Fruit fly (Drosophila melanogaster) whole organism, embryonic: ENCODE data around the gene Nf-YA.

Experiments used
- Blimp-1 ChIP-seq: fragments of 200-800 bp; sonication (Bioruptor generic); optimal IDR thresholded peaks from 3 replicates; lab custom pipeline; 2018; ENCODE audit warnings: missing biosample characterization, missing genetic modification characterization, mild to moderate bottlenecking, moderate library complexity, missing genetic modification reagents
- C15 ChIP-seq: fragments of 200-800 bp; sonication (Bioruptor generic); IDR thresholded peaks from 3 replicates; pipeline ENCODE4 v1.3.6; 2022; ENCODE audit warnings: missing biosample characterization, missing genetic modification characterization
- CG10147 ChIP-seq: fragments of 200-800 bp; sonication (Bioruptor generic); optimal IDR thresholded peaks from 2 replicates; lab custom pipeline; 2019; ENCODE audit warnings: missing biosample characterization, mild to moderate bottlenecking, missing genetic modification characterization, moderate library complexity
- CG12744 ChIP-seq: fragments of 200-800 bp; sonication (Bioruptor generic); optimal IDR thresholded peaks from 2 replicates; lab custom pipeline; 2016; ENCODE audit warnings: missing biosample characterization, missing genetic modification characterization
- CG13775 ChIP-seq: fragments of 200-800 bp; sonication (Bioruptor generic); optimal IDR thresholded peaks from 3 replicates; lab custom pipeline; 2017; ENCODE audit warnings: missing biosample characterization, mild to moderate bottlenecking, missing genetic modification characterization
- CG14014 ChIP-seq: fragments of 200-800 bp; sonication (Bioruptor generic); IDR thresholded peaks from 2 replicates; pipeline ENCODE4 v1.3.6; 2022; ENCODE audit warnings: missing biosample characterization, missing genetic modification characterization
- CG14860 ChIP-seq: fragments of 200-800 bp; sonication (Bioruptor generic); IDR thresholded peaks from 3 replicates; pipeline ENCODE4 v1.3.6; 2022; ENCODE audit warnings: missing biosample characterization, missing genetic modification characterization; ENCODE audit not compliant: partially characterized antibody
- CG18476 ChIP-seq: fragments of 200-800 bp; sonication (Bioruptor generic); optimal IDR thresholded peaks from 2 replicates; lab custom pipeline; 2016; ENCODE audit warnings: missing biosample characterization, mild to moderate bottlenecking, missing genetic modification characterization
- CG2875 ChIP-seq: fragments of 200-800 bp; sonication (Bioruptor generic); optimal IDR thresholded peaks from 2 replicates; lab custom pipeline; 2017; ENCODE audit warnings: missing biosample characterization, mild to moderate bottlenecking, missing genetic modification characterization, missing genetic modification reagents
- CG3726 ChIP-seq: fragments of 200-800 bp; sonication (Bioruptor generic); IDR thresholded peaks from 3 replicates; pipeline ENCODE4, ENCODE4 v1.3.6; 2022; ENCODE audit warnings: missing biosample characterization, missing genetic modification characterization
- CG3838 ChIP-seq: fragments of 200-800 bp; sonication (Bioruptor generic); optimal IDR thresholded peaks from 3 replicates; lab custom pipeline; 2016; ENCODE audit warnings: missing biosample characterization, missing genetic modification characterization
- CG4617 ChIP-seq: fragments of 200-800 bp; sonication (Bioruptor generic); optimal IDR thresholded peaks from 3 replicates; lab custom pipeline; 2016; ENCODE audit warnings: missing biosample characterization, missing genetic modification characterization, borderline replicate concordance
- CG7745 ChIP-seq: fragments of 200-800 bp; sonication (Bioruptor generic); optimal IDR thresholded peaks from 2 replicates; lab custom pipeline; 2018; ENCODE audit warnings: missing biosample characterization, mild to moderate bottlenecking, missing genetic modification characterization, moderate library complexity
- CG7839 ChIP-seq: fragments of 200-800 bp; sonication (Bioruptor generic); optimal IDR thresholded peaks from 3 replicates; lab custom pipeline; 2018; ENCODE audit warnings: missing biosample characterization, mild to moderate bottlenecking, missing genetic modification characterization, moderate library complexity
- CG7963 ChIP-seq: fragments of 200-800 bp; sonication (Bioruptor generic); IDR thresholded peaks from 3 replicates; pipeline ENCODE4 v1.3.6; 2022; ENCODE audit warnings: missing biosample characterization, missing genetic modification characterization; ENCODE audit not compliant: partially characterized antibody
- CG8089 ChIP-seq: fragments of 200-800 bp; sonication (Bioruptor generic); optimal IDR thresholded peaks from 3 replicates; lab custom pipeline; 2016; ENCODE audit warnings: missing biosample characterization, missing genetic modification characterization
- CG9797 ChIP-seq: fragments of 200-800 bp; sonication (Bioruptor generic); optimal IDR thresholded peaks from 3 replicates; lab custom pipeline; 2018; ENCODE audit warnings: missing biosample characterization, mild to moderate bottlenecking, missing genetic modification characterization
- CoRest ChIP-seq: fragments of 200-800 bp; sonication (Bioruptor generic); optimal IDR thresholded peaks from 3 replicates; lab custom pipeline; 2018; ENCODE audit warnings: missing biosample characterization, mild to moderate bottlenecking, missing genetic modification characterization, moderate library complexity
- Dip3 ChIP-seq: fragments of 200-800 bp; sonication (Bioruptor generic); optimal IDR thresholded peaks from 3 replicates; lab custom pipeline; 2016; ENCODE audit warnings: missing biosample characterization, missing genetic modification characterization
- Elba2 ChIP-seq: fragments of 200-800 bp; sonication (Bioruptor generic); optimal IDR thresholded peaks from 3 replicates; lab custom pipeline; 2016; ENCODE audit warnings: missing biosample characterization, missing genetic modification characterization
- H2.0 ChIP-seq: fragments of 200-800 bp; sonication (Bioruptor generic); IDR thresholded peaks from 2 replicates; pipeline ENCODE4 v1.3.6; 2022; ENCODE audit warnings: missing biosample characterization, missing genetic modification characterization
- HLH4C ChIP-seq: fragments of 200-800 bp; sonication (Bioruptor generic); IDR thresholded peaks from 3 replicates; pipeline ENCODE4 v1.3.6; 2022; ENCODE audit warnings: missing biosample characterization, missing genetic modification characterization; ENCODE audit not compliant: partially characterized antibody
- Hr39 ChIP-seq: fragments of >200 bp; optimal IDR thresholded peaks from 2 replicates; lab custom pipeline; 2017
- MTF-1 ChIP-seq: fragments of 200-800 bp; sonication (Bioruptor generic); optimal IDR thresholded peaks from 2 replicates; lab custom pipeline; 2018; ENCODE audit warnings: missing biosample characterization, mild to moderate bottlenecking, missing genetic modification characterization, borderline replicate concordance
- Max ChIP-seq: fragments of 200-800 bp; sonication (Bioruptor generic); optimal IDR thresholded peaks from 2 replicates; lab custom pipeline; 2016; ENCODE audit warnings: missing biosample characterization, mild to moderate bottlenecking, missing genetic modification characterization
- Nf-YB ChIP-seq: fragments of 200-800 bp; sonication (Bioruptor generic); optimal IDR thresholded peaks from 3 replicates; lab custom pipeline; 2019; ENCODE audit warnings: missing biosample characterization, mild to moderate bottlenecking, missing genetic modification characterization, moderate library complexity
- Nf-YC ChIP-seq: fragments of 200-800 bp; optimal IDR thresholded peaks from 3 replicates; lab custom pipeline; 2019; ENCODE audit warnings: missing biosample characterization, mild to moderate bottlenecking, missing genetic modification characterization, moderate library complexity
- NfI ChIP-seq: fragments of 200-800 bp; sonication (Bioruptor generic); optimal IDR thresholded peaks from 3 replicates; lab custom pipeline; 2018; ENCODE audit warnings: missing biosample characterization, mild to moderate bottlenecking, missing genetic modification characterization, moderate library complexity
- PHDP ChIP-seq: fragments of 200-800 bp; sonication (Bioruptor generic); optimal IDR thresholded peaks from 3 replicates; lab custom pipeline; 2018; ENCODE audit warnings: missing biosample characterization, mild to moderate bottlenecking, missing genetic modification characterization, moderate library complexity
- Pdp1 ChIP-seq, 2 experiments: fragments of 200-800 bp; sonication (Bioruptor generic); optimal IDR thresholded peaks; 3 replicates each; lab custom pipeline; 2016; ENCODE audit warnings: missing biosample characterization in 2 of 2, missing genetic modification characterization in 2 of 2, mild to moderate bottlenecking in 1 of 2, moderate library complexity in 1 of 2
- Scr ChIP-seq: fragments of 200-800 bp; sonication (Bioruptor generic); IDR thresholded peaks from 2 replicates; pipeline ENCODE4 v1.3.6; 2022; ENCODE audit warnings: missing biosample characterization, missing genetic modification characterization; ENCODE audit not compliant: partially characterized antibody
- abd-A ChIP-seq: fragments of 200-800 bp; sonication (Bioruptor generic); optimal IDR thresholded peaks from 3 replicates; lab custom pipeline; 2019; ENCODE audit warnings: missing biosample characterization, mild to moderate bottlenecking, missing genetic modification characterization, moderate library complexity
- chinmo ChIP-seq: fragments of 200-800 bp; sonication (Bioruptor generic); IDR thresholded peaks from 4 replicates; pipeline ENCODE4 v1.3.6; 2022; ENCODE audit warnings: missing biosample characterization, missing genetic modification characterization; ENCODE audit not compliant: partially characterized antibody
- disco-r ChIP-seq: fragments of 200-800 bp; sonication (Bioruptor generic); optimal IDR thresholded peaks from 2 replicates; lab custom pipeline; 2016; ENCODE audit warnings: missing biosample characterization, missing genetic modification characterization
- exex ChIP-seq: fragments of 200-800 bp; sonication (Bioruptor generic); optimal IDR thresholded peaks from 4 replicates; lab custom pipeline; 2018; ENCODE audit warnings: missing biosample characterization, mild to moderate bottlenecking, missing genetic modification characterization, moderate library complexity
- grau ChIP-seq: fragments of 200-800 bp; optimal IDR thresholded peaks from 3 replicates; lab custom pipeline; 2019; ENCODE audit warnings: missing biosample characterization, mild to moderate bottlenecking, missing genetic modification characterization, moderate library complexity
- hb ChIP-seq: fragments of 200-800 bp; sonication (Bioruptor generic); IDR thresholded peaks from 3 replicates; pipeline ENCODE4 v1.3.6; 2022; ENCODE audit warnings: missing biosample characterization, missing genetic modification characterization; ENCODE audit not compliant: partially characterized antibody
- hbn ChIP-seq: fragments of 200-800 bp; sonication (Bioruptor generic); IDR thresholded peaks from 2 replicates; pipeline ENCODE4 v1.3.6; 2022; ENCODE audit warnings: missing biosample characterization, missing genetic modification characterization; ENCODE audit not compliant: partially characterized antibody
- nerfin-1 ChIP-seq: fragments of 200-800 bp; sonication (Bioruptor generic); optimal IDR thresholded peaks from 3 replicates; lab custom pipeline; 2019; ENCODE audit warnings: missing biosample characterization, mild to moderate bottlenecking, missing genetic modification characterization, moderate library complexity
- pan ChIP-seq, 4 experiments: fragments of >200 bp in 3 of 4; fragments of 200-800 bp in 1 of 4; sonication (Bioruptor generic) in 1 of 4; optimal IDR thresholded peaks in 3 of 4; IDR thresholded peaks in 1 of 4; 2 replicates each; pipeline versions ENCODE4 v1.3.6 to Lab custom; 2017 to 2022; ENCODE audit warnings: missing biosample characterization in 2 of 4, missing genetic modification characterization in 2 of 4, mixed read lengths in 1 of 4
- stc ChIP-seq: fragments of 200-800 bp; sonication (Bioruptor generic); IDR thresholded peaks from 2 replicates; pipeline ENCODE4 v1.3.6; 2022; ENCODE audit warnings: missing biosample characterization, missing genetic modification characterization
- tin ChIP-seq: fragments of 200-800 bp; sonication (Bioruptor generic); optimal IDR thresholded peaks from 3 replicates; lab custom pipeline; 2016; ENCODE audit warnings: missing biosample characterization, missing genetic modification characterization
- tio ChIP-seq: fragments of 200-800 bp; sonication (Bioruptor generic); optimal IDR thresholded peaks from 2 replicates; lab custom pipeline; 2017; ENCODE audit warnings: missing biosample characterization, missing genetic modification characterization, inconsistent platforms
- trem ChIP-seq: fragments of 200-800 bp; optimal IDR thresholded peaks from 3 replicates; lab custom pipeline; 2019; ENCODE audit warnings: missing biosample characterization, mild to moderate bottlenecking, missing genetic modification characterization, moderate library complexity
- unpg ChIP-seq: fragments of 200-800 bp; sonication (Bioruptor generic); optimal IDR thresholded peaks from 3 replicates; lab custom pipeline; 2018; ENCODE audit warnings: missing biosample characterization, mild to moderate bottlenecking, missing genetic modification characterization, moderate library complexity
- vnd ChIP-seq: fragments of 200-800 bp; sonication (Bioruptor generic); IDR thresholded peaks from 3 replicates; pipeline ENCODE4 v1.3.6; 2022; ENCODE audit warnings: missing biosample characterization, missing genetic modification characterization; ENCODE audit not compliant: partially characterized antibody

Nf-YA gene

DNA sequence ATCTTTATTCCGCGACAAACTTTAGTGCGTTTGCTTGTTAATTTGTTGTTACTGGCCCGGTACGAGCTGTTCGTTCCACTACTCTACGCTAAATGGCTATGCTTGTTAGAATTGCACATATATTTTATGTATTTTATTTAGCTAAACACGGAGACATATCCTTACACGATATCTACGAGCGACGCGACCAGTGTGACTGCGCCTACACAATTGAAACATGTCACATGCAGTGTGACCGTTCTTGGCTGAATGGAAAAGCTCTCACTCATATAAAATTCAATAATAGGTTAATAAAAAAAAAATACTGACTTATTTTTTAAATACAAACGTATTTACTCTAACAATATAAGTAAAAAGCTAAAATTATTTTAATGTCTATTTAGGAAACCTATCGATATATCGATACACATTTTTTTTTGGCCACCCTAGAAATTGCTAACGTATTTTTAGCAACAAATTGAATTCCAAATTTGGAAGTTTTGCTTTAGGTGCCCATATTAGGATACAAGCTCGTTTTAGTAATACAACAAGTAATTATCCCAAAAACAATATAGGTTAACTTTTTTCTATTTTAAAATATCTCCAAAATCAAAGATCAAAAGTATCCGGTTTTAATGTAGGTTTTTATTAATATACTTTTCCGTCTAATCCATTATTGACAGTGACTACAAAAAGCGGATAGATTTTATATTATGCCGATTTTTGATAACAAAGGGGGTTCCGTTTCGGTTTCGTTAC, 42.9 kb downstream of the Nf-YA start, which contains the start of gene CG4080 (continued):
- TF ChIP-seq CoRest (tag; lab: Kevin White, UChicago) (peak; percentile 55), disco-r (peak; percentile 8), PHDP (tag; lab: Kevin White, UChicago) (peak; percentile 43), trem (tag; lab: Kevin White, UChicago) (peak; percentile 61), CG7963 (GFP tag; lab: Robert Waterston, UW) (0 out of 3 replicates have a peak, but pooled peaks have one; percentile 28), abd-A (peak; percentile 3), CG18476 (GFP tag; lab: Kevin White, UChicago) (peak; percentile 30), C15 (GFP tag; lab: Robert Waterston, UW) (no peak), Scr (GFP tag; lab: Robert Waterston, UW) (peak; percentile 90), CG3726 (GFP tag; lab: Robert Waterston, UW) (no peak), CG4617 (GFP tag; lab: Kevin White, UChicago) (peak; percentile 56), vnd (GFP tag; lab: Robert Waterston, UW) (peak; percentile 76), Blimp-1 (no peak), CG13775 (GFP tag; lab: Kevin White, UChicago) (peak; percentile 6), stc (peak; percentile 53; the same call in 1 of the 2 replicates), H2.0 (GFP tag; lab: Robert Waterston, UW) (no peak), Hr39 (no peak), CG9797 (GFP tag; lab: Kevin White, UChicago) (peak; percentile 96), CG10147 (GFP tag; lab: Kevin White, UChicago) (peak; percentile 24), Nf-YB (GFP tag; lab: Kevin White, UChicago) (peak; percentile 23), hbn (GFP tag; lab: Robert Waterston, UW) (peak; percentile 75), NfI (GFP tag; lab: Kevin White, UChicago) (peak; percentile 23), pan (optimal IDR thresholded peaks at IDR 0.05; lab: Kevin White, UChicago) (no peak), pan (GFP tag; optimal IDR thresholded peaks at IDR 0.05 in 1 of 2, IDR thresholded peaks at IDR 0.05 in 1 of 2) (peak in 1 of 2 experiments; percentile 7), CG12744 (GFP tag; lab: Kevin White, UChicago) (peak; percentile 3), grau (tag; lab: Kevin White, UChicago) (peak; percentile 51), Dip3 (peak; percentile 23), CG14014 (GFP tag; lab: Robert Waterston, UW) (peak; percentile 47; the same call in 1 of the 2 replicates), CG7839 (tag; lab: Kevin White, UChicago) (peak; percentile 15), CG2875 (GFP tag; lab: Kevin White, UChicago) (no peak), Nf-YC (peak; percentile 44), tio (GFP tag; lab: Kevin White, UChicago) (no peak), exex (tag; lab: Kevin White, UChicago) (peak; percentile 1), chinmo (peak; percentile 57; the same call in 1 of the 4 replicates), Max (GFP tag; lab: Kevin White, UChicago) (peak; percentile 38), MTF-1 (peak; percentile 7), CG3838 (GFP tag; lab: Kevin White, UChicago) (peak; percentile 15), CG8089 (GFP tag; lab: Kevin White, UChicago) (no peak), CG14860 (peak; percentile 59), hb (GFP tag; lab: Robert Waterston, UW) (peak; percentile 24; the same call in 1 of the 3 replicates), unpg (GFP tag; lab: Kevin White, UChicago) (peak; percentile 37), Elba2 (GFP tag; lab: Kevin White, UChicago) (no peak), HLH4C (peak; percentile 73), tin (no peak), CG7745 (tag; lab: Kevin White, UChicago) (no peak), Pdp1 (GFP tag; optimal IDR thresholded peaks at IDR 0.05; lab: Kevin White, UChicago) (peak in 1 of 2 experiments; percentile 22), nerfin-1 (tag; lab: Kevin White, UChicago) (peak; percentile 40)
